Worm (Caenorhabditis elegans): ENCODE measurements around the gene fkh-3.

ce11 chrX:13376185-13376584 is 47.1 kb downstream of the fkh-3 start:
- TF ChIP-seq ama-1 (optimal IDR thresholded peaks at IDR 0.05) (no peak), sea-1 (GFP tag; conservative IDR thresholded peaks at IDR 0.05) (no peak), ceh-13 (GFP tag; optimal IDR thresholded peaks at IDR 0.05) (no peak), scrt-1 (GFP tag; IDR thresholded peaks at IDR 0.05) (no peak), B0310.2 (tag; optimal IDR thresholded peaks at IDR 0.05) (no peak), F13C5.2 (tag; optimal IDR thresholded peaks at IDR 0.05) (no peak), hnd-1 (tag; optimal IDR thresholded peaks at IDR 0.05) (no peak), flt-1 (GFP tag; IDR thresholded peaks at IDR 0.05) (no peak), tbx-11 (GFP tag; IDR thresholded peaks at IDR 0.05) (no peak), ceh-36 (tag; optimal IDR thresholded peaks at IDR 0.05) (no peak)

All from whole organism, early embryonic.